Worm (Caenorhabditis elegans) whole organism, mixed stage, embryonic: ENCODE results near the gene T24G10.2.

ENCODE experiments used
- M03D4.4 ChIP-seq: sonication (generic microtip); optimal IDR thresholded peaks from 2 replicates; lab custom pipeline; 2017; ENCODE audit warnings: mild to moderate bottlenecking, missing genetic modification characterization, missing compliant biosample characterization
- bed-3 ChIP-seq: fragments of 200-800 bp; sonication (Bioruptor generic); optimal IDR thresholded peaks from 3 replicates; lab custom pipeline; 2018; ENCODE audit warnings: mild to moderate bottlenecking, missing genetic modification characterization, moderate library complexity, missing compliant biosample characterization
- blmp-1 ChIP-seq: fragments of 150-350 bp; optimal IDR thresholded peaks from 2 replicates; lab custom pipeline; 2014; ENCODE audit warnings: missing biosample characterization, missing genetic modification characterization
- ceh-43 ChIP-seq: fragments of 200-800 bp; sonication (Bioruptor generic); optimal IDR thresholded peaks from 2 replicates; lab custom pipeline; 2018; ENCODE audit warnings: mild to moderate bottlenecking, missing genetic modification characterization, moderate library complexity, missing compliant biosample characterization
- ceh-83 ChIP-seq: fragments of 200-800 bp; sonication (Bioruptor generic); optimal IDR thresholded peaks from 2 replicates; lab custom pipeline; 2018; ENCODE audit warnings: mild to moderate bottlenecking, missing genetic modification characterization, missing compliant biosample characterization
- ces-1 ChIP-seq: fragments of 150-350 bp; optimal IDR thresholded peaks from 2 replicates; lab custom pipeline; 2014; ENCODE audit warnings: missing biosample characterization, missing genetic modification reagents, missing genetic modification characterization
- cnd-1 ChIP-seq: fragments of 200-800 bp; sonication (Bioruptor generic); optimal IDR thresholded peaks from 2 replicates; lab custom pipeline; 2018; ENCODE audit warnings: mild to moderate bottlenecking, missing genetic modification characterization, missing compliant biosample characterization
- drap-1 ChIP-seq: fragments of 200-800 bp; sonication (Bioruptor generic); optimal IDR thresholded peaks from 3 replicates; lab custom pipeline; 2018; ENCODE audit warnings: mild to moderate bottlenecking, missing genetic modification characterization, missing compliant biosample characterization
- elt-3 ChIP-seq: fragments of 150-350 bp; optimal IDR thresholded peaks from 2 replicates; lab custom pipeline; 2014; ENCODE audit warnings: missing biosample characterization, missing genetic modification characterization
- flh-1 ChIP-seq: fragments of 200-800 bp; sonication (Bioruptor generic); optimal IDR thresholded peaks from 2 replicates; lab custom pipeline; 2018; ENCODE audit warnings: mild to moderate bottlenecking, missing genetic modification characterization, moderate library complexity, missing compliant biosample characterization
- ham-2 ChIP-seq: fragments of 200-800 bp; sonication (Bioruptor generic); optimal IDR thresholded peaks from 2 replicates; lab custom pipeline; 2018; ENCODE audit warnings: mild to moderate bottlenecking, missing genetic modification characterization, missing compliant biosample characterization
- hlh-1 ChIP-seq: fragments of 150-350 bp; optimal IDR thresholded peaks from 2 replicates; lab custom pipeline; 2014; ENCODE audit warnings: missing biosample characterization, missing genetic modification reagents, missing genetic modification characterization
- lin-13 ChIP-seq: fragments of 150-350 bp; optimal IDR thresholded peaks from 2 replicates; lab custom pipeline; 2014; ENCODE audit warnings: missing biosample characterization, missing genetic modification characterization
- lin-32 ChIP-seq: fragments of 200-800 bp; sonication (Bioruptor generic); optimal IDR thresholded peaks from 2 replicates; lab custom pipeline; 2018; ENCODE audit warnings: mild to moderate bottlenecking, missing genetic modification characterization, missing compliant biosample characterization
- lsy-2 ChIP-seq: fragments of 150-350 bp; optimal IDR thresholded peaks from 2 replicates; lab custom pipeline; 2014; ENCODE audit warnings: missing biosample characterization, missing genetic modification characterization
- mep-1 ChIP-seq: fragments of 150-350 bp; optimal IDR thresholded peaks from 2 replicates; lab custom pipeline; 2017; ENCODE audit warnings: missing biosample characterization, missing genetic modification reagents, missing genetic modification characterization, inconsistent platforms
- mls-2 ChIP-seq: sonication (generic microtip); optimal IDR thresholded peaks from 2 replicates; lab custom pipeline; 2016; ENCODE audit warnings: mild to moderate bottlenecking, missing genetic modification characterization, moderate library complexity, missing compliant biosample characterization
- nhr-12 ChIP-seq: fragments of 150-350 bp; optimal IDR thresholded peaks from 2 replicates; lab custom pipeline; 2014; ENCODE audit warnings: missing biosample characterization, missing genetic modification characterization
- nhr-237 ChIP-seq: fragments of 150-350 bp; optimal IDR thresholded peaks from 2 replicates; lab custom pipeline; 2014; ENCODE audit warnings: missing biosample characterization, missing genetic modification characterization
- nhr-76 ChIP-seq: sonication (generic microtip); optimal IDR thresholded peaks from 2 replicates; lab custom pipeline; 2017; ENCODE audit warnings: missing biosample characterization, missing genetic modification characterization
- pha-4 ChIP-seq: fragments of 150-350 bp; optimal IDR thresholded peaks from 2 replicates; lab custom pipeline; 2018; ENCODE audit warnings: missing biosample characterization, missing genetic modification reagents, missing genetic modification characterization
- sem-2 ChIP-seq: fragments of 200-800 bp; sonication (Bioruptor generic); optimal IDR thresholded peaks from 2 replicates; lab custom pipeline; 2018; ENCODE audit warnings: mild to moderate bottlenecking, missing genetic modification characterization, missing compliant biosample characterization
- sptf-1 ChIP-seq: sonication (generic microtip); optimal IDR thresholded peaks from 2 replicates; lab custom pipeline; 2017; ENCODE audit warnings: mild to moderate bottlenecking, missing genetic modification characterization, moderate library complexity, missing compliant biosample characterization
- tbx-8 ChIP-seq: fragments of 200-800 bp; sonication (Bioruptor generic); optimal IDR thresholded peaks from 2 replicates; lab custom pipeline; 2018; ENCODE audit warnings: mild to moderate bottlenecking, missing genetic modification characterization, moderate library complexity, missing compliant biosample characterization
- unc-120 ChIP-seq: sonication (generic microtip); optimal IDR thresholded peaks from 2 replicates; lab custom pipeline; 2017; ENCODE audit warnings: missing genetic modification characterization, missing compliant biosample characterization; ENCODE audit not compliant: poor library complexity, severe bottlenecking
- unc-39 ChIP-seq: fragments of 150-350 bp; optimal IDR thresholded peaks from 2 replicates; lab custom pipeline; 2014; ENCODE audit warnings: missing biosample characterization, missing genetic modification characterization
- unc-62 ChIP-seq: fragments of 150-350 bp; optimal IDR thresholded peaks from 2 replicates; lab custom pipeline; 2014; ENCODE audit warnings: missing biosample characterization, missing genetic modification reagents, missing genetic modification characterization
- zip-8 ChIP-seq: fragments of 150-350 bp; optimal IDR thresholded peaks from 2 replicates; lab custom pipeline; 2014; ENCODE audit warnings: missing biosample characterization, missing genetic modification characterization
- ztf-11 ChIP-seq: fragments of 150-350 bp; optimal IDR thresholded peaks from 2 replicates; lab custom pipeline; 2014; ENCODE audit warnings: missing biosample characterization, missing genetic modification characterization

Gene T24G10.2

DNA sequence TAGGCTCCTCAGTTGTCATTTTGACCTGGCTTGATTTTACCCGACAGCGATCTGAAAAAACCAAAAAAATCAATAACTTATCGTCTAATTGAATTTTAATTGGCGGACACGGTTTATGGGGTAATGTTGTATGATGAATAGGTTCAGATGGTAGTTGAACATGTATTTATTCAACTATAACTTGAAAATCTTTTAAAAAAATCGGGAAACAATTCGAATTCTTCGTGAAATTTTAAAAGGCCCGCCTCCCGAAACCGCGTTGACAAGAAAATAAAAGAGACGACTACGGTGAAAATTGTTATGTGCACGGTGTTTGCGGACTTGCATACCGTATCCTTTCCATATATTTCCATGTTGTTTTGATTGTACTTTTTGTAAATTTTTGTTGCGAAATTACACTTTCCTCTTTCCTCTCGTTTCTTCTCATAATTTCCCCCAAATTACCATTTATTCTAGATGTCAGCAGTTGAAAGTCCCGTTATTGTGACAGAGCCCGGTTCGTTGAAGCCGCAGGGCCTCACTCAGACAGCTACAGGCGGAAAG lies at the start of gene T24G10.2, which contains the start of gene disl-2:
T24G10.2 (minus strand) TSS at position 51 of the 543 bp plus-strand sequence.
disl-2 (plus strand) TSS at position 457 of the 543 bp plus-strand sequence.
- peak; percentile 49 for TF ChIP-seq ces-1
- peak; percentile 72 for TF ChIP-seq pha-4 (tag; lab: Kevin White, UChicago)
- no peak for TF ChIP-seq ceh-83
- no peak for TF ChIP-seq sptf-1 (tag; lab: Kevin White, UChicago)
- peak; percentile 22 for TF ChIP-seq unc-120 (tag; lab: Kevin White, UChicago)
- TF ChIP-seq lsy-2 (tag; lab: Kevin White, UChicago), result peak; percentile 97
- TF ChIP-seq lin-13 (tag; lab: Kevin White, UChicago), result peak; percentile 62
- TF ChIP-seq, all 35 proteins: peak for 5

DNA sequence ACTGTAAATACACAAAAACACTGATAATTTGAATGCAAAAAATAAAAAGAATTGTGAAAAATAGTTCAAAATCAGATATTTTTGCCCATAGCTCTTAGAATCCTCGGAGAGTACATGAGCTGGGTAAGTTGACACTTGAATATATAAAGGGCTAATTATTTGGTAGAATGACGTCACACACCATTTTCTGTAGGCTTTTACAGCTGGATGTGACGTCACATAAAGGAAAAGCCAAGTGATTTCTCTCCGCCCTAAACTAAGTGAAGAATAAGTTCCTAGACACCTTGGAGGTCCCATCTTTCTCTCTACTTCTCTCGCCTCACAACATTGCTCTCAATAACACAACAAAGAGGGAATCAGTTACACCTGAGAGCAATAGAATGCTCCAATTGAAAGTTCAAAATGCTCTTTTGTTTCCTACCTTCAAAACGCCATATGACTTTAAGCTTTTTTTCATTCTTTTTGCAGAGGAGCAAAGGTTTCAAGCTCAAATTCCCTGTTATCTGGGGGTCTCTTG lies 44.6 kb upstream of the T24G10.2 start, which contains the start of gene osg-1:
osg-1 (plus strand) TSS at position 467 of the 517 bp plus-strand sequence.
- TF ChIP-seq unc-120 (tag; lab: Kevin White, UChicago), result no peak
- TF ChIP-seq bed-3, result no peak
- TF ChIP-seq unc-39, result no peak
- no peak for TF ChIP-seq mep-1 (tag; lab: Kevin White, UChicago)
- peak; percentile 98 for TF ChIP-seq zip-8 (tag; lab: Kevin White, UChicago)
- TF ChIP-seq unc-62 (GFP tag; lab: Kevin White, UChicago), result no peak
- TF ChIP-seq ham-2 (GFP tag; lab: Kevin White, UChicago), result no peak
- TF ChIP-seq flh-1, result no peak

DNA sequence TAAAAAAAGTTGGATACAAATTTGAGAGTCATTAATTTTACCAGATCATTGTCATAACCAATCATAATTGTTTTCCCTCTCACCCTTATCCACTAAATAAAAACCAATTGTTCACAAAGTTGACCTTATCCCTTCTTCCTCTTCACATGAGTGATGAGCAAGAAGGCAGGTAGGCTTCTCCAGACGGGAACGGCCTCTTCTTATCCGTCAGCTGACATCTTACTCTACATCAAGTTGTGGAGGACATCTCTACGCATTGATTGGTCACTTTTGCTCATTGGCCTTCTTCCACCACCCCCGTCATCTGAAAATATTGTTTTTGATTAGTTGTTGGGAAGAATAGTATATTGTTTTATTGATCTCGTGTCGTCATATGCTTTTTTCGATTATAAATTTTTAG lies 43.8 kb upstream of the T24G10.2 start:
- TF ChIP-seq ceh-43 (GFP tag; lab: Kevin White, UChicago) (no peak), unc-62 (GFP tag; lab: Kevin White, UChicago) (peak; percentile 60), sptf-1 (tag; lab: Kevin White, UChicago) (no peak), hlh-1 (peak; percentile 95), cnd-1 (tag; lab: Kevin White, UChicago) (no peak), unc-120 (tag; lab: Kevin White, UChicago) (peak; percentile 58)
- TF ChIP-seq, all 35 proteins: peak for 3

ce11 chrIII:5483738-5484315 lies 41.3 kb upstream of the T24G10.2 start, which contains the start of the genes R02F2.7 and R02F2.4:
TSS of gene R02F2.7 (minus strand) at chrIII:5483773.
TSS of gene R02F2.4 (plus strand) at chrIII:5484289.
- TF ChIP-seq blmp-1 (tag; lab: Kevin White, UChicago) (no peak), cnd-1 (tag; lab: Kevin White, UChicago) (no peak), mls-2 (tag; lab: Kevin White, UChicago) (no peak), nhr-237 (no peak), sem-2 (GFP tag; lab: Kevin White, UChicago) (no peak), mep-1 (tag; lab: Kevin White, UChicago) (no peak), lin-32 (GFP tag; lab: Kevin White, UChicago) (no peak), ztf-11 (tag; lab: Kevin White, UChicago) (no peak), drap-1 (GFP tag; lab: Kevin White, UChicago) (no peak), nhr-12 (tag; lab: Kevin White, UChicago) (no peak), ceh-83 (no peak), nhr-76 (tag; lab: Kevin White, UChicago) (no peak), unc-39 (no peak), elt-3 (tag; lab: Kevin White, UChicago) (no peak), lin-13 (tag; lab: Kevin White, UChicago) (no peak), ceh-43 (GFP tag; lab: Kevin White, UChicago) (no peak), hlh-1 (no peak), tbx-8 (GFP tag; lab: Kevin White, UChicago) (no peak), ces-1 (no peak), M03D4.4 (tag; lab: Kevin White, UChicago) (no peak)

DNA sequence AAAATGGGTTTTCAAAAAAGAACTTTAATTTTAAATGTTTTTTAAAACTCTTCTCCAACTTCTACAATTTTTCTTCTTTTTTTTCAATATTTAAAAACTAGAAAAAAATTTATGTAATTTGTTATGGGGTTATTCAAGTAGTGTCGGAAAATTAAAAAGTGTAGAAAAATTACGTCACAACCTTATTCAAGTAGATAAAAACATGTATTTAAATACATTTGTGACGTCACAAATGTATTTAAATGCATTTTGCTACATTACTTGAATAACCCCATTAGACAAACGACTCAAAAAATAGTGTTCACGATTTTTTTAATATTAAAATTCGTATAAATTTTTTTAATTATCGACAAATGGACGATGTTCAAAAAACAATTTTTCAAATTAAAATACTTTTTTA lies 38.3 kb upstream of the T24G10.2 start:
- TF ChIP-seq zip-8 (tag; lab: Kevin White, UChicago), result peak; percentile 92
- TF ChIP-seq, all 35 proteins: peak for 1; not testable (repeated sequence) for 34
